Fruit fly (Drosophila melanogaster) whole organism, adult: ENCODE measurements around the gene Tmtc1.

ENCODE experiments used
- CG11617 ChIP-seq: fragments of 200-800 bp; sonication (Bioruptor generic); optimal IDR thresholded peaks from 2 replicates; lab custom pipeline; 2017; ENCODE audit warnings: mild to moderate bottlenecking, missing biosample characterization, missing genetic modification reagents, missing genetic modification characterization
- CG12768 ChIP-seq: fragments of 200-800 bp; sonication (Bioruptor generic); optimal IDR thresholded peaks from 2 replicates; lab custom pipeline; 2017; ENCODE audit warnings: missing biosample characterization, missing genetic modification characterization, mild to moderate bottlenecking, moderate library complexity, missing genetic modification reagents
- CG14711 ChIP-seq: fragments of 200-800 bp; sonication (Bioruptor generic); optimal IDR thresholded peaks from 2 replicates; lab custom pipeline; 2018; ENCODE audit warnings: missing biosample characterization, mild to moderate bottlenecking, missing genetic modification characterization, moderate library complexity
- CG1620 ChIP-seq: fragments of 200-800 bp; sonication (Bioruptor generic); optimal IDR thresholded peaks from 2 replicates; lab custom pipeline; 2016; ENCODE audit warnings: missing biosample characterization, missing genetic modification characterization
- CG33017 ChIP-seq: fragments of 200-800 bp; sonication (Bioruptor generic); optimal IDR thresholded peaks from 2 replicates; lab custom pipeline; 2018; ENCODE audit warnings: missing biosample characterization, mild to moderate bottlenecking, missing genetic modification characterization, moderate library complexity
- CG5204 ChIP-seq: fragments of 200-800 bp; sonication (Bioruptor generic); optimal IDR thresholded peaks from 2 replicates; lab custom pipeline; 2016; ENCODE audit warnings: missing biosample characterization, missing genetic modification characterization
- CG7045 ChIP-seq: fragments of 200-800 bp; sonication (Bioruptor generic); optimal IDR thresholded peaks from 2 replicates; lab custom pipeline; 2017; ENCODE audit warnings: missing biosample characterization, mild to moderate bottlenecking, missing genetic modification characterization
- CG7101 ChIP-seq: fragments of 200-800 bp; sonication (Bioruptor generic); optimal IDR thresholded peaks from 2 replicates; lab custom pipeline; 2018; ENCODE audit warnings: missing biosample characterization, mild to moderate bottlenecking, missing genetic modification characterization, moderate library complexity
- Clk ChIP-seq: fragments of 200-800 bp; sonication (Bioruptor generic); optimal IDR thresholded peaks from 2 replicates; lab custom pipeline; 2017; ENCODE audit warnings: missing biosample characterization, missing genetic modification characterization
- Crg-1 ChIP-seq: fragments of 200-800 bp; sonication (Bioruptor generic); optimal IDR thresholded peaks from 2 replicates; lab custom pipeline; 2016; ENCODE audit warnings: missing biosample characterization, missing genetic modification characterization
- Hr96 ChIP-seq: fragments of 200-800 bp; sonication (Bioruptor generic); optimal IDR thresholded peaks from 2 replicates; lab custom pipeline; 2016; ENCODE audit warnings: missing biosample characterization, missing genetic modification characterization
- Mnt ChIP-seq: fragments of 200-800 bp; sonication (Bioruptor generic); optimal IDR thresholded peaks from 2 replicates; lab custom pipeline; 2016; ENCODE audit warnings: missing biosample characterization, mild to moderate bottlenecking, missing genetic modification characterization
- bab1 ChIP-seq: fragments of 200-800 bp; sonication (Bioruptor generic); optimal IDR thresholded peaks from 3 replicates; lab custom pipeline; 2019; ENCODE audit warnings: missing biosample characterization, mild to moderate bottlenecking, missing genetic modification characterization, moderate library complexity
- cic ChIP-seq: fragments of 200-800 bp; sonication (Bioruptor generic); optimal IDR thresholded peaks from 2 replicates; lab custom pipeline; 2017; ENCODE audit warnings: missing biosample characterization, mild to moderate bottlenecking, missing genetic modification characterization, moderate library complexity
- cnc ChIP-seq, 2 experiments: fragments of >200 bp; optimal IDR thresholded peaks; 2 replicates each; lab custom pipeline; 2017
- kay ChIP-seq: fragments of 200-800 bp; sonication (Bioruptor generic); peaks from one replicate; lab custom pipeline; 2016; ENCODE audit warnings: missing biosample characterization, missing genetic modification characterization, borderline replicate concordance
- ovo ChIP-seq: fragments of 200-800 bp; sonication (Bioruptor generic); optimal IDR thresholded peaks from 2 replicates; lab custom pipeline; 2016; ENCODE audit warnings: missing biosample characterization, missing genetic modification characterization
- pad ChIP-seq: fragments of 200-800 bp; sonication (Bioruptor generic); optimal IDR thresholded peaks from 3 replicates; lab custom pipeline; 2017; ENCODE audit warnings: missing biosample characterization, missing genetic modification characterization, mild to moderate bottlenecking, moderate library complexity, missing genetic modification reagents
- tj ChIP-seq: fragments of 200-800 bp; sonication (Bioruptor generic); optimal IDR thresholded peaks from 3 replicates; lab custom pipeline; 2017; ENCODE audit warnings: missing biosample characterization, mild to moderate bottlenecking, missing genetic modification characterization, moderate library complexity
- toe ChIP-seq: fragments of 200-800 bp; sonication (Bioruptor generic); optimal IDR thresholded peaks from 2 replicates; lab custom pipeline; 2016; ENCODE audit warnings: missing biosample characterization, missing genetic modification characterization

Tmtc1 gene

DNA sequence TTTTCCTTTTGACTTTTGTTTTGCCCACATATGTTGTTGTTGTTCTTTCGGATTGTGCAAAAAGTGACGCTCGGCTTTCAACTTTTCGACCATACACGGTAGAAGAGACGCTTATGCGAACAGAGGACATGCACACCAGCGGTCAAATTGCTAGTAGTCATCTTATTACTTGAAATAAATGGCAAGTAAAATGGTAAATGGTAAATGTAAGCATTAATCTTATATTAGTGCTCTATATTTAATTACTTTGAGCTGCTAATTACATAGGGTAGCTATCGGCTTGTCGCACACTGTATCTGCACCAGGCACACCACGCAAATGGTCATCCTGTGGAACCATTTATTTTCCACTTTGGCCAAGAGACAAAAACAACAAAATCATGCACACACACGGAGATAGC lies 43.8 kb downstream of the Tmtc1 start:
- TF ChIP-seq CG1620 (GFP tag; lab: Kevin White, UChicago) (no peak), cic (GFP tag; lab: Kevin White, UChicago) (no peak), cnc (optimal IDR thresholded peaks at IDR 0.05; lab: Kevin White, UChicago) (no peak), ovo (GFP tag; lab: Kevin White, UChicago) (no peak), CG33017 (tag; lab: Kevin White, UChicago) (no peak)

- TF ChIP-seq CG7045 (GFP tag; lab: Kevin White, UChicago) = no peak
- TF ChIP-seq Clk (GFP tag; lab: Kevin White, UChicago) = no peak
- TF ChIP-seq CG7101 = no peak
- TF ChIP-seq Mnt = no peak
- TF ChIP-seq CG5204 (GFP tag; lab: Kevin White, UChicago) = no peak
- TF ChIP-seq CG1620 (GFP tag; lab: Kevin White, UChicago) = no peak
- no peak for TF ChIP-seq Crg-1 (GFP tag; lab: Kevin White, UChicago)
- TF ChIP-seq pad = no peak
- TF ChIP-seq cic (GFP tag; lab: Kevin White, UChicago) = no peak
These were observed 45.6 kb downstream of the Tmtc1 start for dm6 chr2L:2723100-2723499.

dm6 chr2L:2724459-2724858 lies 46.9 kb downstream of the Tmtc1 start:
- TF ChIP-seq toe (no peak), kay (GFP tag; lab: Kevin White, UChicago) (no peak), cnc (optimal IDR thresholded peaks at IDR 0.05; lab: Kevin White, UChicago) (no peak), Clk (GFP tag; lab: Kevin White, UChicago) (no peak), Crg-1 (GFP tag; lab: Kevin White, UChicago) (no peak), bab1 (no peak), pad (no peak), CG5204 (GFP tag; lab: Kevin White, UChicago) (no peak), CG11617 (no peak), CG7101 (no peak), CG14711 (tag; lab: Kevin White, UChicago) (no peak), ovo (GFP tag; lab: Kevin White, UChicago) (no peak), CG1620 (GFP tag; lab: Kevin White, UChicago) (no peak), CG12768 (GFP tag; lab: Kevin White, UChicago) (no peak)

DNA sequence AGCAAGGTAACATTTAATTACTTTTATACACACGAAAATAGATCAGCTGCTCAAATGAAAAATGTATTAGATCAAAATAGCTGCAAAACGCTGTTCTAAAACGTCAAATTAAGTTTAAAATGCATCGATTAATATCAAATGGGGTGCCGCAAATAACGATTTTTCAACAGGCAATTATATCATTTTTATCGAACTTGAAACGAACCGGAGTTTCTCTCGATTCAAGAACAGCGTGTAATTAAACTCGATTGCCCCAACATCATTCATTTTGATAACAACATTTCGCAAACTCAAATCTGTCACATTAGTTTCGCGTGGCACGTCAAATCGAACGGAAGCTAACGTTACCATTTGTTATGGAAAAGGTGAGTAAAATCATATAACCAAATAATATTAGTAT lies 47.8 kb downstream of the Tmtc1 start, which contains the start of gene CG31689:
TSS of gene CG31689 (plus strand) at position 301 of the 400 bp plus-strand sequence.
- TF ChIP-seq cnc (optimal IDR thresholded peaks at IDR 0.05; lab: Kevin White, UChicago) (no peak), cic (GFP tag; lab: Kevin White, UChicago) (no peak), pad (no peak), CG5204 (GFP tag; lab: Kevin White, UChicago) (no peak), CG11617 (no peak), CG14711 (tag; lab: Kevin White, UChicago) (no peak)

- TF ChIP-seq ovo (GFP tag; lab: Kevin White, UChicago) = no peak
- no peak for TF ChIP-seq CG33017 (tag; lab: Kevin White, UChicago)
- no peak for TF ChIP-seq Clk (GFP tag; lab: Kevin White, UChicago)
- no peak for TF ChIP-seq bab1
- TF ChIP-seq pad = no peak
- no peak for TF ChIP-seq CG1620 (GFP tag; lab: Kevin White, UChicago)
- TF ChIP-seq Crg-1 (GFP tag; lab: Kevin White, UChicago) = no peak
- no peak for TF ChIP-seq Mnt
- no peak for TF ChIP-seq cnc (optimal IDR thresholded peaks at IDR 0.05; lab: Kevin White, UChicago)
These were observed 49.8 kb downstream of the Tmtc1 start for dm6 chr2L:2727364-2727763.

- TF ChIP-seq cic (GFP tag; lab: Kevin White, UChicago) = no peak
- no peak for TF ChIP-seq kay (GFP tag; lab: Kevin White, UChicago)
- no peak for TF ChIP-seq Hr96 (GFP tag; lab: Kevin White, UChicago)
- TF ChIP-seq pad = no peak
- TF ChIP-seq Crg-1 (GFP tag; lab: Kevin White, UChicago) = no peak
- no peak for TF ChIP-seq CG1620 (GFP tag; lab: Kevin White, UChicago)
- TF ChIP-seq CG11617 = no peak
- TF ChIP-seq cnc (optimal IDR thresholded peaks at IDR 0.05; lab: Kevin White, UChicago) = no peak
- TF ChIP-seq toe = no peak
- TF ChIP-seq bab1 = no peak
- TF ChIP-seq CG12768 (GFP tag; lab: Kevin White, UChicago) = no peak
- TF ChIP-seq ovo (GFP tag; lab: Kevin White, UChicago) = no peak
- TF ChIP-seq CG5204 (GFP tag; lab: Kevin White, UChicago) = no peak
- no peak for TF ChIP-seq CG7101
These were observed 50.3 kb downstream of the Tmtc1 start for dm6 chr2L:2727812-2728211.

dm6 chr2L:2728577-2728976 lies 51.0 kb downstream of the Tmtc1 start:
- peak; percentile 7 for TF ChIP-seq CG14711 (tag; lab: Kevin White, UChicago)
- TF ChIP-seq Crg-1 (GFP tag; lab: Kevin White, UChicago) = no peak
- TF ChIP-seq tj = peak; percentile 62
- TF ChIP-seq cic (GFP tag; lab: Kevin White, UChicago) = peak; percentile 80
- TF ChIP-seq kay (GFP tag; lab: Kevin White, UChicago) = peak; percentile 66
- no peak for TF ChIP-seq CG12768 (GFP tag; lab: Kevin White, UChicago)
